Fruit fly (Drosophila melanogaster) whole organism: ENCODE measurements around the gene RpL34a.

Experiments used
- CG8478 ChIP-seq: fragments of >200 bp; optimal IDR thresholded peaks from 2 replicates; lab custom pipeline; 2018; ENCODE audit warnings: inconsistent platforms
- Dll ChIP-seq: fragments of >200 bp; optimal IDR thresholded peaks from 2 replicates; lab custom pipeline; 2017
- pan ChIP-seq: fragments of >200 bp; optimal IDR thresholded peaks from 2 replicates; lab custom pipeline; 2017
- psq ChIP-seq: fragments of >200 bp; optimal IDR thresholded peaks from 2 replicates; lab custom pipeline; 2017
- usp ChIP-seq: fragments of >200 bp; optimal IDR thresholded peaks from 2 replicates; lab custom pipeline; 2017; ENCODE audit warnings: missing biosample characterization, missing genetic modification characterization, mixed read lengths

- TF ChIP-seq CG8478 (lab: Kevin White, UChicago): no peak
- no peak for TF ChIP-seq pan (lab: Kevin White, UChicago)
- TF ChIP-seq psq: no peak
- TF ChIP-seq Dll (lab: Kevin White, UChicago): no peak
- no peak for TF ChIP-seq usp (GFP tag; lab: Kevin White, UChicago)
These were observed 23.8 kb downstream of the RpL34a start for dm6 chr3R:26035369-26035656.
